Fruit fly (Drosophila melanogaster) whole organism, embryonic: ENCODE measurements around the gene alien.
A peak's percentile ranks its signal among the peaks of the same experiment; 100 is the strongest.

Experiments used
- CG34422 ChIP-seq: fragments of 200-800 bp; sonication (Bioruptor generic); IDR thresholded peaks from 3 replicates; pipeline ENCODE4 v1.3.6; 2022; ENCODE audit warnings: missing biosample characterization, missing genetic modification characterization
- nmo ChIP-seq: fragments of 200-800 bp; sonication (Bioruptor generic); optimal IDR thresholded peaks from 2 replicates; lab custom pipeline; 2018; ENCODE audit warnings: missing biosample characterization, mild to moderate bottlenecking, missing genetic modification characterization, moderate library complexity

DNA sequence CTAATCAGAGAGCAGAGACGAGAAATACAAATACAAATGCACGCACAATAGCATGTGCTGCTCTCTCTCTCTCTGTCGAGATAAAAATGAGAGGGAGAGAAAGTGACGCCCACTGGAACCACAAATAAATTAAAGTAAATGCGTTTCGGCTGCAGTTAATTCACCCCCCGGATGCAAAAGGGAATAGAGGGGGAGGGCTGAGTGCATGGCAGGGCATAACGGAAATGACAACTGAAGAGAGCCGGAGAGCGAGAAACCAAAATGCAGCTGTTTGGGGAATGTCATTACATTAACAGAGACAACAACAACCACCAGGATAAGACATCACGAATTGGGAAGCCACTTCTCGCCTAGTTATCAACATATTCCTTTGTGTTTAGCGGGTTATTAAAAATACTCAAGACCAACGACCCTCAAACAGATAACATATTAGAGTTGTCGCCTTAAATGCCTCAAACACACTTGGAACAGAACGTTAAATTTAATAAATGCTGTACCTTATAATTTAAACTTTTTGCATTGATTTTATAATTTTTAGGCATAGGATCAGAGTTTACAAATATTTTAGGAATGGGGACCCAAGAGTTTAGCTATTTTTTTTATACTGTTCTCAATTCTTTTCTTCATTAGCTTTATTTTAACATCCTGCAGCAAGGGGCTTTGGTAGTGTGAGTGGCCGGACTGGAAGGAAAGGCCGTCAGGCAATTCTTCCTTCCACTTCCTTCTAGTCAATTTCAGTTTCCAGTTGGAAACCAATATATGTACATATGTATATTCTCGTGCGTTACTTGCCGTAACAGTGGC, 47.1 kb downstream of the alien start:
- TF ChIP-seq nmo: peak; percentile 20
- no peak for TF ChIP-seq CG34422 (GFP tag; lab: Robert Waterston, UW)
